Fruit fly (Drosophila melanogaster): ENCODE data around the gene CG15646.

Gene CG15646

DNA sequence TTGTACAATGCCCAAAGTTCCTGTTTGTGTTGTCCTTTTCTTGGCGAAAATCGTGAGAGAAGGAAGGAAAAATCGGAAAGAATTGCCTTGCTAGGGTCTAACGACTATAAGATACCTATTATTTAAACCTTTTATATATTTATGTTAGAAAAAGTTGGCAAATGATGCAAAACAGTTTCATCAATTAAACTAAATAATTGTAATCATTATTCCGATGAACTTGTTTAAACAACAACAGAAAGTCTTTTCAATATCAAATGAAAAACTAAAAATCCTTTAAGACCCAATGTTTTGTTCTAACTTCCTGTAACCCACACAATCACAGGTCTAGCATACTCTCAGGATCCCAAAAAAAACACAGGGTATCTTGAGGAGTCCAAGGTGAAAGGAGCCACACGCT is 3.5 kb upstream of the CG15646 start:
- no peak for TF ChIP-seq Six4 (GFP tag; optimal IDR thresholded peaks at IDR 0.05)
- TF ChIP-seq run (tag; optimal IDR thresholded peaks at IDR 0.05): no peak
- peak; percentile 16 for TF ChIP-seq D19B (GFP tag; optimal IDR thresholded peaks at IDR 0.05)
- TF ChIP-seq CG1832 (GFP tag; optimal IDR thresholded peaks at IDR 0.05): no peak
- no peak for TF ChIP-seq CG16815 (GFP tag; optimal IDR thresholded peaks at IDR 0.05)
- TF ChIP-seq row (GFP tag; IDR thresholded peaks at IDR 0.05): 0 out of 3 replicates have a peak, but pooled peaks have one; percentile 13
- TF ChIP-seq Vsx1 (GFP tag; optimal IDR thresholded peaks at IDR 0.05): no peak
- no peak for TF ChIP-seq abd-A (tag; optimal IDR thresholded peaks at IDR 0.05)
- no peak for TF ChIP-seq CG17328 (GFP tag; IDR thresholded peaks at IDR 0.05)
- TF ChIP-seq chn (GFP tag; optimal IDR thresholded peaks at IDR 0.05): no peak
- TF ChIP-seq Sin3A (optimal IDR thresholded peaks at IDR 0.05): no peak
- TF ChIP-seq sens (GFP tag): peak; percentile 17
- TF ChIP-seq Oaz (GFP tag; IDR thresholded peaks at IDR 0.05): no peak
- TF ChIP-seq CG10462 (GFP tag; optimal IDR thresholded peaks at IDR 0.05): no peak
- no peak for TF ChIP-seq crc (GFP tag; optimal IDR thresholded peaks at IDR 0.05)
- no peak for TF ChIP-seq B-H1 (GFP tag; IDR thresholded peaks at IDR 0.05)
- TF ChIP-seq kni (GFP tag; optimal IDR thresholded peaks at IDR 0.05): no peak
- TF ChIP-seq Hr39 (optimal IDR thresholded peaks at IDR 0.05): no peak
- TF ChIP-seq gce (GFP tag; IDR thresholded peaks at IDR 0.05): no peak
- no peak for TF ChIP-seq CG17802 (tag; optimal IDR thresholded peaks at IDR 0.05)
- no peak for TF ChIP-seq sug (tag; optimal IDR thresholded peaks at IDR 0.05)
- no peak for TF ChIP-seq al (GFP tag; IDR thresholded peaks at IDR 0.05)
- no peak for TF ChIP-seq ab (GFP tag; optimal IDR thresholded peaks at IDR 0.05)
- no peak for TF ChIP-seq bigmax (GFP tag; optimal IDR thresholded peaks at IDR 0.05)
- TF ChIP-seq gem (tag; optimal IDR thresholded peaks at IDR 0.05): peak; percentile 0
- TF ChIP-seq E2f1 (GFP tag; IDR thresholded peaks at IDR 0.05): no peak
- TF ChIP-seq bcd (GFP tag; optimal IDR thresholded peaks at IDR 0.05): no peak
- TF ChIP-seq Xrp1 (GFP tag; IDR thresholded peaks at IDR 0.05): peak; percentile 23; the same call in 1 of the 2 replicates
- no peak for TF ChIP-seq Aef1 (GFP tag; IDR thresholded peaks at IDR 0.05)
- TF ChIP-seq CG8281 (tag; optimal IDR thresholded peaks at IDR 0.05): no peak
- TF ChIP-seq pan (optimal IDR thresholded peaks at IDR 0.05): peak in 1 of 2 experiments; percentile 14
- TF ChIP-seq pan (GFP tag; optimal IDR thresholded peaks at IDR 0.05 in 1 of 2, IDR thresholded peaks at IDR 0.05 in 1 of 2): peak in 1 of 2 experiments; percentile 46
- peak; percentile 54 for TF ChIP-seq CG15696 (tag; optimal IDR thresholded peaks at IDR 0.05)
- no peak for TF ChIP-seq vfl (GFP tag; optimal IDR thresholded peaks at IDR 0.05)
- TF ChIP-seq Rfx (GFP tag; IDR thresholded peaks at IDR 0.05): no peak
- no peak for TF ChIP-seq CG18476 (GFP tag; optimal IDR thresholded peaks at IDR 0.05)
- no peak for TF ChIP-seq CG12071 (GFP tag; optimal IDR thresholded peaks at IDR 0.05)
- no peak for TF ChIP-seq insv (GFP tag; optimal IDR thresholded peaks at IDR 0.05)
- no peak for TF ChIP-seq nerfin-1 (tag; optimal IDR thresholded peaks at IDR 0.05)
- no peak for TF ChIP-seq wor (GFP tag; IDR thresholded peaks at IDR 0.05)
- TF ChIP-seq NC2β (GFP tag; optimal IDR thresholded peaks at IDR 0.05): no peak
- no peak for TF ChIP-seq HLH4C (GFP tag; IDR thresholded peaks at IDR 0.05; ENCODE audit: partially characterized antibody)
- no peak for TF ChIP-seq CG2116 (GFP tag; optimal IDR thresholded peaks at IDR 0.05)
- no peak for TF ChIP-seq Trl (optimal IDR thresholded peaks at IDR 0.05)
- no peak for TF ChIP-seq Trl (GFP tag; optimal IDR thresholded peaks at IDR 0.05)
- TF ChIP-seq p53 (GFP tag; optimal IDR thresholded peaks at IDR 0.05): no peak
- TF ChIP-seq CG7357 (GFP tag; IDR thresholded peaks at IDR 0.05): no peak
- no peak for TF ChIP-seq ssp (GFP tag; IDR thresholded peaks at IDR 0.05)
- no peak for TF ChIP-seq ham (GFP tag; IDR thresholded peaks at IDR 0.05)
- no peak for TF ChIP-seq CG4424 (GFP tag; optimal IDR thresholded peaks at IDR 0.05)
- TF ChIP-seq CG12104 (GFP tag; optimal IDR thresholded peaks at IDR 0.05): no peak
- TF ChIP-seq zen (tag; optimal IDR thresholded peaks at IDR 0.05): peak; percentile 49
- TF ChIP-seq CG9727 (GFP tag; optimal IDR thresholded peaks at IDR 0.05): peak; percentile 8
- no peak for TF ChIP-seq cad (GFP tag; optimal IDR thresholded peaks at IDR 0.05)

Data from whole organism, embryonic.